Worm (Caenorhabditis elegans): ENCODE data around the gene str-206.

str-206 gene

ce11 chrV:6246454-6246981 lies 28.6 kb downstream of the str-206 start, which contains the start of gene dmd-7 (continued):
- TF ChIP-seq B0035.1 (tag; optimal IDR thresholded peaks at IDR 0.05): peak; percentile 27
- TF ChIP-seq Y95B8A.8 (GFP tag; IDR thresholded peaks at IDR 0.05): no peak
- TF ChIP-seq nhr-90 (tag; optimal IDR thresholded peaks at IDR 0.05): peak; percentile 9
- TF ChIP-seq nhr-179 (tag; optimal IDR thresholded peaks at IDR 0.05): no peak
- TF ChIP-seq ceh-79 (tag; optimal IDR thresholded peaks at IDR 0.05): no peak
- peak; percentile 66 for TF ChIP-seq ceh-27 (GFP tag; optimal IDR thresholded peaks at IDR 0.05)
- peak in 1 of 3 experiments; percentile 59 for TF ChIP-seq lin-35 (GFP tag; optimal IDR thresholded peaks at IDR 0.05)
- peak; percentile 62 for TF ChIP-seq F22D6.2 (tag; optimal IDR thresholded peaks at IDR 0.05)
- TF ChIP-seq cebp-2 (GFP tag; IDR thresholded peaks at IDR 0.05): no peak
- no peak for TF ChIP-seq cebp-1 (GFP tag; IDR thresholded peaks at IDR 0.05)
- TF ChIP-seq cebp-1 (tag; optimal IDR thresholded peaks at IDR 0.05): peak; percentile 79
- TF ChIP-seq lir-1 (GFP tag; conservative IDR thresholded peaks at IDR 0.05): no peak; the same call in 1 of the 2 replicates
- no peak for TF ChIP-seq hlh-12 (tag; optimal IDR thresholded peaks at IDR 0.05)
- no peak for TF ChIP-seq F33H1.4 (GFP tag; IDR thresholded peaks at IDR 0.05)
- 0 out of 2 replicates have a peak, but pooled peaks have one; percentile 36 for TF ChIP-seq rcor-1 (GFP tag; IDR thresholded peaks at IDR 0.05)
- TF ChIP-seq B0261.1 (tag; optimal IDR thresholded peaks at IDR 0.05): no peak
- TF ChIP-seq lin-40 (tag; optimal IDR thresholded peaks at IDR 0.05): peak; percentile 87
- peak; percentile 72 for TF ChIP-seq die-1 (tag; optimal IDR thresholded peaks at IDR 0.05)
- peak; percentile 8 for TF ChIP-seq ztf-18 (tag; optimal IDR thresholded peaks at IDR 0.05)
- TF ChIP-seq somi-1 (GFP tag; optimal IDR thresholded peaks at IDR 0.05): peak; percentile 94
- TF ChIP-seq ztf-25 (GFP tag; IDR thresholded peaks at IDR 0.05): no peak
- peak; percentile 62 for TF ChIP-seq gei-17 (GFP tag; optimal IDR thresholded peaks at IDR 0.05)
- no peak for TF ChIP-seq ets-4 (GFP tag; optimal IDR thresholded peaks at IDR 0.05)
- TF ChIP-seq Y56A3A.18 (GFP tag; IDR thresholded peaks at IDR 0.05): no peak
- no peak for TF ChIP-seq aptf-3 (GFP tag; IDR thresholded peaks at IDR 0.05)
- TF ChIP-seq dox-1 (GFP tag; IDR thresholded peaks at IDR 0.05): peak; percentile 67
- TF ChIP-seq hmg-1.2 (GFP tag; IDR thresholded peaks at IDR 0.05): peak; percentile 57; the same call in 1 of the 2 replicates
- TF ChIP-seq ceh-91 (GFP tag; IDR thresholded peaks at IDR 0.05): no peak
- TF ChIP-seq Y79H2A.3 (GFP tag; conservative IDR thresholded peaks at IDR 0.05): no peak
- TF ChIP-seq atf-7 (tag; optimal IDR thresholded peaks at IDR 0.05): peak; percentile 75
- peak; percentile 71 for TF ChIP-seq unc-62 (GFP tag; optimal IDR thresholded peaks at IDR 0.05)
- TF ChIP-seq egrh-3 (GFP tag; IDR thresholded peaks at IDR 0.05): 0 out of 2 replicates have a peak, but pooled peaks have one; percentile 7
- TF ChIP-seq snpc-4 (GFP tag; optimal IDR thresholded peaks at IDR 0.05): no peak
- peak in 2 of 4 experiments; percentile 18 to 47 for TF ChIP-seq snpc-4 (tag; optimal IDR thresholded peaks at IDR 0.05)
- TF ChIP-seq let-526 (GFP tag; IDR thresholded peaks at IDR 0.05): no peak
- no peak for TF ChIP-seq unc-130 (GFP tag; optimal IDR thresholded peaks at IDR 0.05)
- 0 out of 2 replicates have a peak, but pooled peaks have one; percentile 15 for TF ChIP-seq Y53G8AR.9 (GFP tag; conservative IDR thresholded peaks at IDR 0.05)

ce11 chrV:6247397-6247796 lies 29.5 kb downstream of the str-206 start:
- TF ChIP-seq F57C9.4 (tag; optimal IDR thresholded peaks at IDR 0.05) (no peak), lin-40 (tag; optimal IDR thresholded peaks at IDR 0.05) (peak; percentile 60), cebp-1 (GFP tag; IDR thresholded peaks at IDR 0.05) (no peak), cebp-1 (tag; optimal IDR thresholded peaks at IDR 0.05) (peak; percentile 5), ztf-22 (GFP tag; optimal IDR thresholded peaks at IDR 0.05) (peak; percentile 55), atf-7 (tag; optimal IDR thresholded peaks at IDR 0.05) (peak; percentile 7), ceh-79 (tag; optimal IDR thresholded peaks at IDR 0.05) (no peak), tbx-9 (tag; optimal IDR thresholded peaks at IDR 0.05; ENCODE audit: borderline replicate concordance) (no peak), hlh-12 (tag; optimal IDR thresholded peaks at IDR 0.05) (no peak), gei-17 (GFP tag; optimal IDR thresholded peaks at IDR 0.05) (no peak), Y67H2A.10 (GFP tag; conservative IDR thresholded peaks at IDR 0.05) (no peak), die-1 (tag; optimal IDR thresholded peaks at IDR 0.05) (peak; percentile 12), nhr-80 (tag; optimal IDR thresholded peaks at IDR 0.05) (peak; percentile 60), snpc-3.4 (tag; optimal IDR thresholded peaks at IDR 0.05) (no peak), F37B4.10 (GFP tag; IDR thresholded peaks at IDR 0.05) (no peak), somi-1 (GFP tag; optimal IDR thresholded peaks at IDR 0.05) (peak; percentile 81), fkh-3 (tag; optimal IDR thresholded peaks at IDR 0.05) (no peak), hmg-20 (GFP tag; IDR thresholded peaks at IDR 0.05) (no peak), rpc-1 (optimal IDR thresholded peaks at IDR 0.05) (no peak), rpc-1 (tag; optimal IDR thresholded peaks at IDR 0.05) (no peak), mcd-1 (GFP tag; IDR thresholded peaks at IDR 0.05) (no peak)

Measured in whole organism, young adult.